Worm (Caenorhabditis elegans): Measurements from ENCODE around the gene F16G10.2.

The F16G10.2 gene

ce11 chrII:2385495-2385894 is 10.4 kb downstream of the F16G10.2 start, which contains the start of gene F16G10.9:
Gene F16G10.9 (minus strand): TSS chrII:2385595.
- TF ChIP-seq sptf-1 (tag; optimal IDR thresholded peaks at IDR 0.05) = no peak
- TF ChIP-seq elt-3 (tag; optimal IDR thresholded peaks at IDR 0.05) = no peak
- no peak for TF ChIP-seq blmp-1 (tag; optimal IDR thresholded peaks at IDR 0.05)
- no peak for TF ChIP-seq sem-2 (GFP tag; optimal IDR thresholded peaks at IDR 0.05)
- TF ChIP-seq lin-32 (GFP tag; optimal IDR thresholded peaks at IDR 0.05) = no peak
- TF ChIP-seq hlh-1 (tag; optimal IDR thresholded peaks at IDR 0.05) = no peak
- no peak for TF ChIP-seq unc-39 (tag; optimal IDR thresholded peaks at IDR 0.05)
- no peak for TF ChIP-seq ztf-11 (tag; optimal IDR thresholded peaks at IDR 0.05)
- TF ChIP-seq lin-13 (tag; optimal IDR thresholded peaks at IDR 0.05) = no peak
- TF ChIP-seq nhr-237 (tag; optimal IDR thresholded peaks at IDR 0.05) = no peak
- TF ChIP-seq lsy-2 (tag; optimal IDR thresholded peaks at IDR 0.05) = no peak
- no peak for TF ChIP-seq mls-2 (tag; optimal IDR thresholded peaks at IDR 0.05)
- TF ChIP-seq zip-8 (tag; optimal IDR thresholded peaks at IDR 0.05) = no peak
- TF ChIP-seq ces-1 (GFP tag; optimal IDR thresholded peaks at IDR 0.05) = no peak

- no peak for TF ChIP-seq mls-2 (tag; optimal IDR thresholded peaks at IDR 0.05)
- TF ChIP-seq elt-1 (tag; optimal IDR thresholded peaks at IDR 0.05; ENCODE audit: borderline replicate concordance, insufficient read depth) = no peak
- no peak for TF ChIP-seq pha-4 (tag; optimal IDR thresholded peaks at IDR 0.05)
- TF ChIP-seq sem-2 (GFP tag; optimal IDR thresholded peaks at IDR 0.05) = no peak
- no peak for TF ChIP-seq bed-3 (GFP tag; optimal IDR thresholded peaks at IDR 0.05)
- TF ChIP-seq ces-1 (GFP tag; optimal IDR thresholded peaks at IDR 0.05) = no peak
- no peak for TF ChIP-seq hlh-1 (tag; optimal IDR thresholded peaks at IDR 0.05)
- no peak for TF ChIP-seq mab-5 (tag; optimal IDR thresholded peaks at IDR 0.05)
- TF ChIP-seq M03D4.4 (tag; optimal IDR thresholded peaks at IDR 0.05) = no peak
- TF ChIP-seq ham-2 (GFP tag; optimal IDR thresholded peaks at IDR 0.05) = no peak
- no peak for TF ChIP-seq nhr-76 (tag; optimal IDR thresholded peaks at IDR 0.05)
- no peak for TF ChIP-seq zip-8 (tag; optimal IDR thresholded peaks at IDR 0.05)
- TF ChIP-seq nhr-12 (tag; optimal IDR thresholded peaks at IDR 0.05) = no peak
- TF ChIP-seq ceh-39 (tag; optimal IDR thresholded peaks at IDR 0.05) = no peak
- no peak for TF ChIP-seq nhr-2 (tag; optimal IDR thresholded peaks at IDR 0.05)
- TF ChIP-seq unc-120 (tag; optimal IDR thresholded peaks at IDR 0.05; ENCODE audit: poor library complexity, severe bottlenecking) = no peak
- TF ChIP-seq elt-3 (tag; optimal IDR thresholded peaks at IDR 0.05) = no peak
- TF ChIP-seq cnd-1 (tag; optimal IDR thresholded peaks at IDR 0.05) = no peak
- no peak for TF ChIP-seq lsy-2 (tag; optimal IDR thresholded peaks at IDR 0.05)
Measured at ce11 chrII:2390884-2391283, 15.8 kb downstream of the F16G10.2 start, which contains the start of gene F16G10.10. Gene F16G10.10 (minus strand): TSS chrII:2390984.

- TF ChIP-seq unc-39 (tag; optimal IDR thresholded peaks at IDR 0.05) (no peak), nhr-28 (tag; optimal IDR thresholded peaks at IDR 0.05) (no peak), pha-4 (tag; optimal IDR thresholded peaks at IDR 0.05) (no peak), M03D4.4 (tag; optimal IDR thresholded peaks at IDR 0.05) (no peak), cnd-1 (tag; optimal IDR thresholded peaks at IDR 0.05) (no peak)
Measured at ce11 chrII:2393821-2394220, 18.7 kb downstream of the F16G10.2 start, which contains the start of gene F16G10.11. Gene F16G10.11 (minus strand): TSS chrII:2393921.

ce11 chrII:2395864-2396263 is 20.8 kb downstream of the F16G10.2 start, which contains the start of gene F16G10.13:
Gene F16G10.13 (minus strand): TSS chrII:2395964.
- no peak for TF ChIP-seq ceh-43 (GFP tag; optimal IDR thresholded peaks at IDR 0.05)
- no peak for TF ChIP-seq flh-1 (GFP tag; optimal IDR thresholded peaks at IDR 0.05)
- TF ChIP-seq lsy-2 (tag; optimal IDR thresholded peaks at IDR 0.05) = no peak
- TF ChIP-seq sem-2 (GFP tag; optimal IDR thresholded peaks at IDR 0.05) = no peak
- no peak for TF ChIP-seq ham-2 (GFP tag; optimal IDR thresholded peaks at IDR 0.05)
- TF ChIP-seq sptf-1 (tag; optimal IDR thresholded peaks at IDR 0.05) = no peak
- TF ChIP-seq nhr-2 (tag; optimal IDR thresholded peaks at IDR 0.05) = no peak
- TF ChIP-seq unc-120 (tag; optimal IDR thresholded peaks at IDR 0.05; ENCODE audit: poor library complexity, severe bottlenecking) = no peak
- TF ChIP-seq cnd-1 (tag; optimal IDR thresholded peaks at IDR 0.05) = no peak
- no peak for TF ChIP-seq zip-8 (tag; optimal IDR thresholded peaks at IDR 0.05)
- TF ChIP-seq mab-5 (tag; optimal IDR thresholded peaks at IDR 0.05) = no peak
- TF ChIP-seq nhr-237 (tag; optimal IDR thresholded peaks at IDR 0.05) = no peak
- TF ChIP-seq mls-2 (tag; optimal IDR thresholded peaks at IDR 0.05) = no peak
- TF ChIP-seq M03D4.4 (tag; optimal IDR thresholded peaks at IDR 0.05) = no peak
- no peak for TF ChIP-seq blmp-1 (tag; optimal IDR thresholded peaks at IDR 0.05)
- no peak for TF ChIP-seq mep-1 (tag; optimal IDR thresholded peaks at IDR 0.05)
- TF ChIP-seq hlh-1 (tag; optimal IDR thresholded peaks at IDR 0.05) = no peak
- no peak for TF ChIP-seq nhr-76 (tag; optimal IDR thresholded peaks at IDR 0.05)
- no peak for TF ChIP-seq nhr-12 (tag; optimal IDR thresholded peaks at IDR 0.05)
- TF ChIP-seq ztf-11 (tag; optimal IDR thresholded peaks at IDR 0.05) = no peak

- no peak for TF ChIP-seq bed-3 (GFP tag; optimal IDR thresholded peaks at IDR 0.05)
- TF ChIP-seq nhr-2 (tag; optimal IDR thresholded peaks at IDR 0.05) = no peak
- no peak for TF ChIP-seq hlh-1 (tag; optimal IDR thresholded peaks at IDR 0.05)
- no peak for TF ChIP-seq mab-5 (tag; optimal IDR thresholded peaks at IDR 0.05)
- TF ChIP-seq sptf-1 (tag; optimal IDR thresholded peaks at IDR 0.05) = no peak
- TF ChIP-seq cnd-1 (tag; optimal IDR thresholded peaks at IDR 0.05) = no peak
Measured at ce11 chrII:2398884-2399283, 23.8 kb downstream of the F16G10.2 start, which contains the start of gene F16G10.14. Gene F16G10.14 (minus strand): TSS chrII:2398984.

All from whole organism, mixed stage, embryonic.